Fruit fly (Drosophila melanogaster) whole organism, embryonic: ENCODE data around the gene Exn.

Source experiments
- Atf-2 ChIP-seq: fragments of 200-800 bp; sonication (Bioruptor generic); optimal IDR thresholded peaks from 2 replicates; lab custom pipeline; 2016; ENCODE audit warnings: missing biosample characterization, missing genetic modification characterization
- BEAF-32 ChIP-seq: fragments of 200-800 bp; sonication (Bioruptor generic); optimal IDR thresholded peaks from 3 replicates; lab custom pipeline; 2017; ENCODE audit warnings: missing biosample characterization, missing genetic modification characterization, mild to moderate bottlenecking, moderate library complexity, missing genetic modification reagents
- CG12299 ChIP-seq: fragments of 200-800 bp; sonication (Bioruptor generic); optimal IDR thresholded peaks from 2 replicates; lab custom pipeline; 2018; ENCODE audit warnings: missing biosample characterization, mild to moderate bottlenecking, missing genetic modification characterization
- CG12391 ChIP-seq: fragments of 200-800 bp; sonication (Bioruptor generic); optimal IDR thresholded peaks from 3 replicates; lab custom pipeline; 2018; ENCODE audit warnings: missing biosample characterization, mild to moderate bottlenecking, missing genetic modification characterization, moderate library complexity
- CG15269 ChIP-seq: fragments of 200-800 bp; sonication (Bioruptor generic); optimal IDR thresholded peaks from 2 replicates; lab custom pipeline; 2018; ENCODE audit warnings: missing biosample characterization, mild to moderate bottlenecking, missing genetic modification characterization, moderate library complexity
- CG17568 ChIP-seq: fragments of 200-800 bp; sonication (Bioruptor generic); optimal IDR thresholded peaks from 2 replicates; lab custom pipeline; 2018; ENCODE audit warnings: missing biosample characterization, mild to moderate bottlenecking, missing genetic modification characterization, moderate library complexity
- CG17829 ChIP-seq: fragments of 200-800 bp; optimal IDR thresholded peaks from 2 replicates; lab custom pipeline; 2019; ENCODE audit warnings: missing biosample characterization, mild to moderate bottlenecking, missing genetic modification characterization, moderate library complexity
- CG18011 ChIP-seq: fragments of 200-800 bp; sonication (Bioruptor generic); optimal IDR thresholded peaks from 2 replicates; lab custom pipeline; 2017; ENCODE audit warnings: missing biosample characterization, missing genetic modification characterization, mild to moderate bottlenecking, moderate library complexity, missing genotype
- CG18476 ChIP-seq: fragments of 200-800 bp; sonication (Bioruptor generic); optimal IDR thresholded peaks from 2 replicates; lab custom pipeline; 2016; ENCODE audit warnings: missing biosample characterization, mild to moderate bottlenecking, missing genetic modification characterization
- CG2712 ChIP-seq: fragments of 200-800 bp; optimal IDR thresholded peaks from 3 replicates; lab custom pipeline; 2019; ENCODE audit warnings: missing biosample characterization, mild to moderate bottlenecking, missing genetic modification characterization, moderate library complexity
- CG2875 ChIP-seq: fragments of 200-800 bp; sonication (Bioruptor generic); optimal IDR thresholded peaks from 2 replicates; lab custom pipeline; 2017; ENCODE audit warnings: missing biosample characterization, mild to moderate bottlenecking, missing genetic modification characterization, missing genetic modification reagents
- CG4404 ChIP-seq: fragments of 200-800 bp; sonication (Bioruptor generic); IDR thresholded peaks from 2 replicates; pipeline ENCODE4 v1.3.6; 2022; ENCODE audit warnings: missing biosample characterization, missing genetic modification characterization
- CG4820 ChIP-seq: fragments of 200-800 bp; sonication (Bioruptor generic); optimal IDR thresholded peaks from 3 replicates; lab custom pipeline; 2016; ENCODE audit warnings: missing biosample characterization, missing genetic modification characterization
- CG7963 ChIP-seq: fragments of 200-800 bp; sonication (Bioruptor generic); IDR thresholded peaks from 3 replicates; pipeline ENCODE4 v1.3.6; 2022; ENCODE audit warnings: missing biosample characterization, missing genetic modification characterization; ENCODE audit not compliant: partially characterized antibody
- CG9932 ChIP-seq: fragments of 200-800 bp; sonication (Bioruptor generic); IDR thresholded peaks from 2 replicates; pipeline ENCODE4 v1.3.6; 2022; ENCODE audit warnings: missing biosample characterization, missing genetic modification characterization
- CoRest ChIP-seq: fragments of 200-800 bp; sonication (Bioruptor generic); optimal IDR thresholded peaks from 3 replicates; lab custom pipeline; 2018; ENCODE audit warnings: missing biosample characterization, mild to moderate bottlenecking, missing genetic modification characterization, moderate library complexity
- CrebB ChIP-seq: fragments of 200-800 bp; sonication (Bioruptor generic); optimal IDR thresholded peaks from 3 replicates; lab custom pipeline; 2018; ENCODE audit warnings: missing biosample characterization, mild to moderate bottlenecking, missing genetic modification characterization
- Doc3 ChIP-seq: fragments of 200-800 bp; sonication (Bioruptor generic); IDR thresholded peaks from 3 replicates; pipeline ENCODE4 v1.3.6; 2022; ENCODE audit warnings: missing biosample characterization, missing genetic modification characterization; ENCODE audit not compliant: partially characterized antibody
- GATAe ChIP-seq: fragments of 200-800 bp; sonication (Bioruptor generic); conservative IDR thresholded peaks from 2 replicates; pipeline ENCODE4 v1.3.6; 2022; ENCODE audit warnings: missing biosample characterization, missing genetic modification characterization
- Hand ChIP-seq: fragments of 200-800 bp; sonication (Bioruptor generic); optimal IDR thresholded peaks from 2 replicates; lab custom pipeline; 2017; ENCODE audit warnings: mild to moderate bottlenecking, missing biosample characterization, missing genetic modification reagents, missing genetic modification characterization
- Hey ChIP-seq: fragments of 200-800 bp; sonication (Bioruptor generic); optimal IDR thresholded peaks from 3 replicates; lab custom pipeline; 2018; ENCODE audit warnings: missing biosample characterization, mild to moderate bottlenecking, missing genetic modification characterization
- Jarid2 ChIP-seq: fragments of 200-800 bp; sonication (Bioruptor generic); optimal IDR thresholded peaks from 3 replicates; lab custom pipeline; 2017; ENCODE audit warnings: mild to moderate bottlenecking, missing biosample characterization, missing genetic modification reagents, missing genetic modification characterization
- Lhr ChIP-seq: fragments of 200-800 bp; sonication (Bioruptor generic); optimal IDR thresholded peaks from 3 replicates; lab custom pipeline; 2017; ENCODE audit warnings: mild to moderate bottlenecking, missing biosample characterization, missing genetic modification reagents, missing genetic modification characterization
- MTF-1 ChIP-seq: fragments of 200-800 bp; sonication (Bioruptor generic); optimal IDR thresholded peaks from 2 replicates; lab custom pipeline; 2018; ENCODE audit warnings: missing biosample characterization, mild to moderate bottlenecking, missing genetic modification characterization, borderline replicate concordance
- Mrtf ChIP-seq: fragments of 200-800 bp; sonication (Bioruptor generic); IDR thresholded peaks from 3 replicates; pipeline ENCODE4 v1.3.6; 2022; ENCODE audit warnings: missing biosample characterization, missing genetic modification characterization
- NK7.1 ChIP-seq: fragments of 200-800 bp; sonication (Bioruptor generic); optimal IDR thresholded peaks from 3 replicates; lab custom pipeline; 2016; ENCODE audit warnings: missing biosample characterization, missing genetic modification characterization
- Nf-YB ChIP-seq: fragments of 200-800 bp; sonication (Bioruptor generic); optimal IDR thresholded peaks from 3 replicates; lab custom pipeline; 2019; ENCODE audit warnings: missing biosample characterization, mild to moderate bottlenecking, missing genetic modification characterization, moderate library complexity
- Stat92E ChIP-seq, 3 experiments: fragments of >200 bp in 2 of 3; fragments of 200-800 bp in 1 of 3; sonication (Bioruptor generic) in 1 of 3; optimal IDR thresholded peaks; 2 replicates each; lab custom pipeline; 2017 to 2019; ENCODE audit warnings: missing biosample characterization in 3 of 3, missing genetic modification characterization in 3 of 3, mild to moderate bottlenecking in 1 of 3, moderate library complexity in 1 of 3
- Vsx1 ChIP-seq: fragments of 200-800 bp; sonication (Bioruptor generic); optimal IDR thresholded peaks from 2 replicates; lab custom pipeline; 2017; ENCODE audit warnings: missing biosample characterization, mild to moderate bottlenecking, missing genetic modification characterization, missing genetic modification reagents
- al ChIP-seq: fragments of 200-800 bp; sonication (Bioruptor generic); IDR thresholded peaks from 2 replicates; pipeline ENCODE4 v1.3.6; 2022; ENCODE audit warnings: missing biosample characterization, missing genetic modification characterization
- cad ChIP-seq: fragments of >200 bp; optimal IDR thresholded peaks from 2 replicates; lab custom pipeline; 2017; ENCODE audit warnings: missing biosample characterization, missing genetic modification characterization
- fd64A ChIP-seq: fragments of 200-800 bp; sonication (Bioruptor generic); optimal IDR thresholded peaks from 3 replicates; lab custom pipeline; 2018; ENCODE audit warnings: missing biosample characterization, mild to moderate bottlenecking, missing genetic modification characterization
- fu2 ChIP-seq: fragments of 200-800 bp; sonication (Bioruptor generic); optimal IDR thresholded peaks from 2 replicates; lab custom pipeline; 2016; ENCODE audit warnings: missing biosample characterization, missing genetic modification characterization
- ham ChIP-seq: fragments of 200-800 bp; sonication (Bioruptor generic); IDR thresholded peaks from 2 replicates; pipeline ENCODE4 v1.3.6; 2022; ENCODE audit warnings: missing biosample characterization, missing genetic modification characterization
- kah ChIP-seq: fragments of 200-800 bp; sonication (Bioruptor generic); optimal IDR thresholded peaks from 2 replicates; lab custom pipeline; 2018; ENCODE audit warnings: missing biosample characterization, mild to moderate bottlenecking, missing genetic modification characterization
- ken ChIP-seq: fragments of 200-800 bp; sonication (Bioruptor generic); IDR thresholded peaks from 3 replicates; pipeline ENCODE4 v1.3.6; 2022; ENCODE audit warnings: missing biosample characterization, missing genetic modification characterization
- lab ChIP-seq: fragments of 200-800 bp; sonication (Bioruptor generic); optimal IDR thresholded peaks from 3 replicates; lab custom pipeline; 2017; ENCODE audit warnings: missing biosample characterization, missing genetic modification characterization, mild to moderate bottlenecking, moderate library complexity, missing genetic modification reagents
- peb ChIP-seq: fragments of 200-800 bp; sonication (Bioruptor generic); IDR thresholded peaks from 2 replicates; pipeline ENCODE4 v1.3.6; 2022; ENCODE audit warnings: missing biosample characterization, missing genetic modification characterization
- slbo ChIP-seq: fragments of 200-800 bp; sonication (Bioruptor generic); IDR thresholded peaks from 2 replicates; pipeline ENCODE4 v1.3.6; 2022; ENCODE audit warnings: missing biosample characterization, missing genetic modification characterization
- slp2 ChIP-seq: fragments of 200-800 bp; sonication (Bioruptor generic); optimal IDR thresholded peaks from 2 replicates; lab custom pipeline; 2016; ENCODE audit warnings: missing biosample characterization, missing genetic modification characterization
- tio ChIP-seq: fragments of 200-800 bp; sonication (Bioruptor generic); optimal IDR thresholded peaks from 2 replicates; lab custom pipeline; 2017; ENCODE audit warnings: missing biosample characterization, missing genetic modification characterization, inconsistent platforms
- yki ChIP-seq: fragments of >200 bp; optimal IDR thresholded peaks from 3 replicates; lab custom pipeline; 2018

Gene Exn

DNA sequence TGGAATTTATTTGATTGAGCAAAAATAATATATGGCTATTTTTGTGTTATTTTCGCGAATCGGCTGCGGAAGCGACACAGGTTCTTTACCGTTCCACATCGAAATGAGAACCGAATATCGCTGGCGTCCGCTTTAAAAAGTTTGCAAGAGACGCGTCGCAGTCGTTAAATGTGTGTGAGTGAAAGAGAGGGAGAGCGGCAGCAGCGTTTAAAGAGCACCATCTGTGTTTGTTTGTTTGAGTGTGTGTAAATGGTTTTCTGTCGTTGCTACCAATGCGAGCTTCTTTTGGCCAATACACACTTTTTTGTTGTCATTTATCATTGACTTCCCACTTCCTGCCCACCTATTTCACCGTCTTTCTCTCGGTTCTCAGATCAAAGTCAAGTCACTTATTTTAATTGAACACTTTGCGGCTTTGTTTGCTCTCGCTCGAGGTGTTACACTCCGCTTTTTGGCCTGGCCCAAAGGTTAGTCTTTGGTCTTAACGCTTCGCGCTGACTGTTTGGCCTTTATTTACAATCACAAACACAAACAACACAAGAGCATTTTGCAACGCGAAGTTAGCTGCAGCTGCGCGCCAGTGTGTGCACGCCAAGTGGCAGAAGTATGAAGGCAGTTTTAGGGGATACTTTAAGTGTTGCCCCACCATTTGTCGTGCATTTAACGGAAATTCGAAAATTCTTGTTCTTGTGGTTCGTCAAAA lies 42.4 kb downstream of the Exn start, which contains the start of gene CG3764 (continued):
- peak; percentile 83 for TF ChIP-seq CoRest (tag; lab: Kevin White, UChicago)
- TF ChIP-seq Stat92E (GFP tag; optimal IDR thresholded peaks at IDR 0.05; lab: Kevin White, UChicago): peak in 1 of 3 experiments; percentile 72
- peak; percentile 76 for TF ChIP-seq CG17829 (tag; lab: Kevin White, UChicago)
- peak; percentile 79 for TF ChIP-seq kah
- TF ChIP-seq ham (GFP tag; lab: Robert Waterston, UW): no peak
- peak; percentile 70 for TF ChIP-seq CG2712
- TF ChIP-seq CG12299 (tag; lab: Kevin White, UChicago): peak; percentile 87
- TF ChIP-seq Mrtf (GFP tag; lab: Robert Waterston, UW): peak; percentile 50; the same call in 1 of the 3 replicates
- peak; percentile 58 for TF ChIP-seq CG12391 (tag; lab: Kevin White, UChicago)
- peak; percentile 38 for TF ChIP-seq CG4820
- no peak for TF ChIP-seq yki (lab: Kevin White, UChicago)
- peak; percentile 60 for TF ChIP-seq slbo (GFP tag; lab: Robert Waterston, UW)
- peak; percentile 52 for TF ChIP-seq Atf-2 (GFP tag; lab: Kevin White, UChicago)
- TF ChIP-seq CG2875 (GFP tag; lab: Kevin White, UChicago): peak; percentile 87
- TF ChIP-seq ken: peak; percentile 82; the same call in 2 of the 3 replicates
- peak; percentile 79 for TF ChIP-seq Hey (tag; lab: Kevin White, UChicago)
- TF ChIP-seq Jarid2 (GFP tag; lab: Kevin White, UChicago): peak; percentile 56
- peak; percentile 91 for TF ChIP-seq fd64A (GFP tag; lab: Kevin White, UChicago)
- no peak for TF ChIP-seq cad (GFP tag; lab: Kevin White, UChicago)
- peak; percentile 57 for TF ChIP-seq tio (GFP tag; lab: Kevin White, UChicago)
- peak; percentile 73 for TF ChIP-seq CG15269
- peak; percentile 33; the same call in 1 of the 2 replicates for TF ChIP-seq CG9932 (GFP tag; lab: Robert Waterston, UW)
- TF ChIP-seq lab (GFP tag; lab: Kevin White, UChicago): peak; percentile 91
- no peak for TF ChIP-seq GATAe (GFP tag; lab: Robert Waterston, UW)
- TF ChIP-seq CG18476 (GFP tag; lab: Kevin White, UChicago): peak; percentile 37
- peak; percentile 72 for TF ChIP-seq Vsx1
- TF ChIP-seq NK7.1 (GFP tag; lab: Kevin White, UChicago): peak; percentile 77
- peak; percentile 88 for TF ChIP-seq CrebB
- TF ChIP-seq peb: no peak
- TF ChIP-seq Nf-YB: peak; percentile 65
- TF ChIP-seq al: no peak
- TF ChIP-seq MTF-1: peak; percentile 88
- TF ChIP-seq CG18011 (GFP tag; lab: Kevin White, UChicago): peak; percentile 46
- peak; percentile 59 for TF ChIP-seq slp2 (GFP tag; lab: Kevin White, UChicago)
- TF ChIP-seq Doc3 (GFP tag; lab: Robert Waterston, UW): no peak
- peak; percentile 10; the same call in 1 of the 2 replicates for TF ChIP-seq CG4404
- TF ChIP-seq CG17568: peak; percentile 82
- peak; percentile 25 for TF ChIP-seq fu2
- peak; percentile 67 for TF ChIP-seq Hand
- TF ChIP-seq Lhr (GFP tag; lab: Kevin White, UChicago): peak; percentile 91
- TF ChIP-seq CG7963 (GFP tag; lab: Robert Waterston, UW): no peak
- peak; percentile 46 for TF ChIP-seq BEAF-32 (GFP tag; lab: Kevin White, UChicago)
